Fruit fly (Drosophila melanogaster): ENCODE measurements around the gene Zip71B.

dm6 chr3L:15035585-15035984 is 43.5 kb downstream of the Zip71B start:
- TF ChIP-seq psq (optimal IDR thresholded peaks at IDR 0.05) = no peak
- TF ChIP-seq h (optimal IDR thresholded peaks at IDR 0.05) = no peak
- TF ChIP-seq insv (optimal IDR thresholded peaks at IDR 0.05) = no peak
- no peak for TF ChIP-seq ttk (optimal IDR thresholded peaks at IDR 0.05)
- no peak for TF ChIP-seq Sin3A (optimal IDR thresholded peaks at IDR 0.05)
- TF ChIP-seq Myc (optimal IDR thresholded peaks at IDR 0.05) = no peak
